Worm (Caenorhabditis elegans) whole organism, young adult: Measurements from ENCODE around the gene nhr-173.

Experiments used
- B0019.2 ChIP-seq: fragments of 200-800 bp; sonication (Bioruptor generic); conservative IDR thresholded peaks from 2 replicates; pipeline ENCODE4 v1.3.6; 2022; ENCODE audit warnings: missing genetic modification reagents, missing genetic modification characterization, missing compliant biosample characterization
- C06A6.2 ChIP-seq: fragments of 200-800 bp; sonication (Bioruptor generic); conservative IDR thresholded peaks from 2 replicates; pipeline ENCODE4 v1.3.6; 2022; ENCODE audit warnings: missing genetic modification characterization, missing compliant biosample characterization
- F22D6.2 ChIP-seq: sonication (generic microtip); optimal IDR thresholded peaks from 2 replicates; lab custom pipeline; 2016; ENCODE audit warnings: mild to moderate bottlenecking, missing genetic modification characterization, missing compliant biosample characterization
- F33H1.4 ChIP-seq: fragments of 200-800 bp; sonication (Bioruptor generic); IDR thresholded peaks from 2 replicates; pipeline ENCODE4 v1.3.6; 2022; ENCODE audit warnings: missing genetic modification reagents, missing genetic modification characterization, missing compliant biosample characterization
- F37B4.10 ChIP-seq: fragments of 200-800 bp; sonication (Bioruptor generic); IDR thresholded peaks from 2 replicates; pipeline ENCODE4 v1.3.6; 2022; ENCODE audit warnings: missing genetic modification characterization, missing compliant biosample characterization
- F49E8.2 ChIP-seq: sonication (generic microtip); optimal IDR thresholded peaks from 3 replicates; lab custom pipeline; 2017; ENCODE audit warnings: missing genetic modification characterization, mild to moderate bottlenecking, missing compliant biosample characterization, antibody characterized with exemption, moderate library complexity; ENCODE audit not compliant: insufficient read depth
- F57C9.4 ChIP-seq: sonication (generic microtip); optimal IDR thresholded peaks from 2 replicates; lab custom pipeline; 2017; ENCODE audit warnings: mild to moderate bottlenecking, missing genetic modification characterization, missing compliant biosample characterization
- K11D2.4 ChIP-seq: fragments of 200-800 bp; sonication (Bioruptor generic); IDR thresholded peaks from 2 replicates; pipeline ENCODE4 v1.3.6; 2022; ENCODE audit warnings: missing genetic modification reagents, missing genetic modification characterization, missing compliant biosample characterization
- T26A5.8 ChIP-seq: sonication (generic microtip); optimal IDR thresholded peaks from 2 replicates; lab custom pipeline; 2016; ENCODE audit warnings: missing genetic modification characterization, missing compliant biosample characterization
- Y56A3A.18 ChIP-seq: fragments of 200-800 bp; sonication (Bioruptor generic); IDR thresholded peaks from 2 replicates; pipeline ENCODE4 v1.3.6; 2022; ENCODE audit warnings: missing genetic modification reagents, missing genetic modification characterization, missing compliant biosample characterization
- ama-1 ChIP-seq, 3 experiments: fragments of 150-350 bp in 1 of 3; sonication (generic microtip) in 2 of 3; optimal IDR thresholded peaks; 2 replicates each; lab custom pipeline; 2014 to 2018; ENCODE audit warnings: missing biosample characterization in 2 of 3, missing genetic modification characterization in 2 of 3, missing genetic modification reagents in 2 of 3
- atf-7 ChIP-seq: sonication (generic microtip); optimal IDR thresholded peaks from 2 replicates; lab custom pipeline; 2017; ENCODE audit warnings: mild to moderate bottlenecking, missing genetic modification characterization, missing compliant biosample characterization
- athp-1 ChIP-seq: sonication (generic microtip); optimal IDR thresholded peaks from 2 replicates; lab custom pipeline; 2017; ENCODE audit warnings: mild to moderate bottlenecking, missing genetic modification characterization, missing compliant biosample characterization
- attf-5 ChIP-seq: fragments of 200-800 bp; sonication (Bioruptor generic); optimal IDR thresholded peaks from 2 replicates; lab custom pipeline; 2018; ENCODE audit warnings: mild to moderate bottlenecking, missing genetic modification characterization, missing compliant biosample characterization
- attf-6 ChIP-seq: fragments of 200-800 bp; sonication (Bioruptor generic); IDR thresholded peaks from 2 replicates; pipeline ENCODE4 v1.3.6; 2022; ENCODE audit warnings: missing genetic modification reagents, missing genetic modification characterization, missing compliant biosample characterization
- cebp-1 ChIP-seq, 2 experiments: fragments of 200-800 bp in 1 of 2; sonication (Bioruptor generic) in 1 of 2; sonication (generic microtip) in 1 of 2; IDR thresholded peaks in 1 of 2; optimal IDR thresholded peaks in 1 of 2; 2 replicates each; pipeline versions ENCODE4 v1.3.6 to Lab custom; 2017 to 2022; ENCODE audit warnings: missing compliant biosample characterization in 2 of 2, missing genetic modification characterization in 2 of 2, mild to moderate bottlenecking in 1 of 2, missing genetic modification reagents in 1 of 2, moderate library complexity in 1 of 2
- cebp-2 ChIP-seq: fragments of 200-800 bp; sonication (Bioruptor generic); IDR thresholded peaks from 2 replicates; pipeline ENCODE4 v1.3.6; 2022; ENCODE audit warnings: missing genetic modification characterization, missing compliant biosample characterization
- ceh-40 ChIP-seq: fragments of 200-800 bp; sonication (Bioruptor generic); IDR thresholded peaks from 2 replicates; pipeline ENCODE4 v1.3.6; 2022; ENCODE audit warnings: missing genetic modification characterization, missing compliant biosample characterization
- die-1 ChIP-seq: sonication (generic microtip); optimal IDR thresholded peaks from 2 replicates; lab custom pipeline; 2016; ENCODE audit warnings: missing genotype, mild to moderate bottlenecking, missing genetic modification characterization, missing compliant biosample characterization
- dpff-1 ChIP-seq: sonication (generic microtip); optimal IDR thresholded peaks from 2 replicates; lab custom pipeline; 2017; ENCODE audit warnings: mild to moderate bottlenecking, missing genetic modification characterization, missing compliant biosample characterization
- ekl-4 ChIP-seq: fragments of 200-800 bp; sonication (Bioruptor generic); IDR thresholded peaks from 2 replicates; pipeline ENCODE4 v1.3.6; 2022; ENCODE audit warnings: missing genetic modification reagents, missing genetic modification characterization, missing compliant biosample characterization
- gei-17 ChIP-seq: fragments of 200-800 bp; sonication (Bioruptor generic); optimal IDR thresholded peaks from 2 replicates; lab custom pipeline; 2018; ENCODE audit warnings: mild to moderate bottlenecking, missing genetic modification characterization, missing compliant biosample characterization
- hmg-20 ChIP-seq: fragments of 200-800 bp; sonication (Bioruptor generic); IDR thresholded peaks from 2 replicates; pipeline ENCODE4 v1.3.6; 2022; ENCODE audit warnings: missing genetic modification reagents, missing genetic modification characterization, missing compliant biosample characterization
- hsf-1 ChIP-seq: fragments of 200-800 bp; sonication (Bioruptor generic); IDR thresholded peaks from 2 replicates; pipeline ENCODE4 v1.3.6; 2022; ENCODE audit warnings: missing genetic modification reagents, missing genetic modification characterization, missing compliant biosample characterization
- let-607 ChIP-seq, 2 experiments: fragments of 200-800 bp in 1 of 2; sonication (Bioruptor generic) in 1 of 2; sonication (generic microtip) in 1 of 2; optimal IDR thresholded peaks; 2 replicates each; lab custom pipeline; 2016 to 2018; ENCODE audit warnings: mild to moderate bottlenecking in 2 of 2, missing compliant biosample characterization in 2 of 2, missing genetic modification characterization in 2 of 2, moderate library complexity in 2 of 2, missing genotype in 1 of 2
- lin-26 ChIP-seq: fragments of 200-800 bp; sonication (Bioruptor generic); IDR thresholded peaks from 2 replicates; pipeline ENCODE4 v1.3.6; 2022; ENCODE audit warnings: missing genetic modification reagents, missing genetic modification characterization, missing compliant biosample characterization
- lin-35 ChIP-seq, 3 experiments: fragments of 150-350 bp in 2 of 3; sonication (generic microtip) in 1 of 3; optimal IDR thresholded peaks; 2 replicates each; lab custom pipeline; 2014 to 2018; ENCODE audit warnings: missing biosample characterization in 3 of 3, missing genetic modification characterization in 3 of 3, missing genetic modification reagents in 3 of 3
- lin-40 ChIP-seq: sonication (generic microtip); optimal IDR thresholded peaks from 2 replicates; lab custom pipeline; 2016; ENCODE audit warnings: missing genetic modification characterization, mild to moderate bottlenecking, missing compliant biosample characterization, missing genotype, missing genetic modification reagents
- lin-54 ChIP-seq: fragments of 200-800 bp; sonication (Bioruptor generic); optimal IDR thresholded peaks from 2 replicates; lab custom pipeline; 2018; ENCODE audit warnings: mild to moderate bottlenecking, missing genetic modification characterization, missing compliant biosample characterization
- nfya-2 ChIP-seq: fragments of 200-800 bp; sonication (Bioruptor generic); IDR thresholded peaks from 2 replicates; pipeline ENCODE4 v1.3.6; 2022; ENCODE audit warnings: missing genetic modification reagents, missing genetic modification characterization, missing compliant biosample characterization
- nhr-80 ChIP-seq: sonication (generic microtip); optimal IDR thresholded peaks from 2 replicates; lab custom pipeline; 2016; ENCODE audit warnings: missing genetic modification characterization, missing compliant biosample characterization
- pha-4 ChIP-seq: fragments of 150-350 bp; sonication (generic microtip); optimal IDR thresholded peaks from 2 replicates; lab custom pipeline; 2014; ENCODE audit warnings: missing biosample characterization, missing genetic modification reagents, missing genetic modification characterization
- snpc-1.3 ChIP-seq: sonication (generic microtip); optimal IDR thresholded peaks from 2 replicates; lab custom pipeline; 2017; ENCODE audit warnings: missing genetic modification characterization, mild to moderate bottlenecking, missing compliant biosample characterization, antibody characterized with exemption, moderate library complexity, missing genotype, missing genetic modification reagents; ENCODE audit not compliant: insufficient read depth
- somi-1 ChIP-seq: fragments of 200-800 bp; sonication (Bioruptor generic); optimal IDR thresholded peaks from 2 replicates; lab custom pipeline; 2018; ENCODE audit warnings: mild to moderate bottlenecking, missing genetic modification characterization, missing compliant biosample characterization
- sptf-2 ChIP-seq: fragments of 200-800 bp; sonication (Bioruptor generic); optimal IDR thresholded peaks from 2 replicates; lab custom pipeline; 2018; ENCODE audit warnings: mild to moderate bottlenecking, missing genetic modification characterization, missing compliant biosample characterization
- ztf-26 ChIP-seq: sonication (generic microtip); optimal IDR thresholded peaks from 2 replicates; lab custom pipeline; 2017; ENCODE audit warnings: missing genetic modification characterization, missing compliant biosample characterization
- ztf-3 ChIP-seq: fragments of 200-800 bp; sonication (Bioruptor generic); optimal IDR thresholded peaks from 2 replicates; lab custom pipeline; 2018; ENCODE audit warnings: mild to moderate bottlenecking, missing genetic modification characterization, missing compliant biosample characterization

nhr-173 gene

ce11 chrX:6640570-6641199 lies 14.6 kb upstream of the nhr-173 start, which contains the start of gene nhr-120:
nhr-120 (minus strand) TSS chrX:6640620.
- TF ChIP-seq die-1 (tag; lab: Kevin White, UChicago) (no peak), snpc-1.3 (tag; lab: Kevin White, UChicago) (no peak), Y56A3A.18 (GFP tag; lab: Robert Waterston, UW) (no peak), T26A5.8 (tag; lab: Kevin White, UChicago) (no peak), lin-54 (GFP tag; lab: Kevin White, UChicago) (no peak), F49E8.2 (tag; lab: Kevin White, UChicago) (no peak), ceh-40 (no peak), C06A6.2 (GFP tag; lab: Robert Waterston, UW) (no peak), F33H1.4 (GFP tag; lab: Robert Waterston, UW) (no peak), F37B4.10 (GFP tag; lab: Robert Waterston, UW) (no peak)

- TF ChIP-seq nhr-80 (tag; lab: Kevin White, UChicago), result peak; percentile 33
- no peak for TF ChIP-seq ceh-40
- TF ChIP-seq gei-17 (GFP tag; lab: Kevin White, UChicago), result no peak
- TF ChIP-seq snpc-1.3 (tag; lab: Kevin White, UChicago), result no peak
- TF ChIP-seq hmg-20 (GFP tag; lab: Robert Waterston, UW), result no peak
These were observed 13.8 kb upstream of the nhr-173 start for ce11 chrX:6641509-6641908.

- TF ChIP-seq cebp-2 (GFP tag; lab: Robert Waterston, UW) (no peak), ztf-3 (GFP tag; lab: Kevin White, UChicago) (no peak), cebp-1 (GFP tag; IDR thresholded peaks at IDR 0.05; lab: Robert Waterston, UW) (0 out of 2 replicates have a peak, but pooled peaks have one; percentile 41), cebp-1 (tag; optimal IDR thresholded peaks at IDR 0.05; lab: Kevin White, UChicago) (peak; percentile 67), hsf-1 (GFP tag; lab: Robert Waterston, UW) (no peak), ztf-26 (tag; lab: Kevin White, UChicago) (peak; percentile 23), C06A6.2 (GFP tag; lab: Robert Waterston, UW) (no peak), lin-26 (0 out of 2 replicates have a peak, but pooled peaks have one; percentile 31), attf-5 (GFP tag; lab: Kevin White, UChicago) (peak; percentile 37), lin-35 (GFP tag; optimal IDR thresholded peaks at IDR 0.05; lab: Kevin White, UChicago) (no peak), K11D2.4 (GFP tag; lab: Robert Waterston, UW) (0 out of 2 replicates have a peak, but pooled peaks have one; percentile 34), somi-1 (peak; percentile 58), atf-7 (peak; percentile 28), let-607 (tag; optimal IDR thresholded peaks at IDR 0.05; lab: Kevin White, UChicago) (no peak), F57C9.4 (tag; lab: Kevin White, UChicago) (no peak), dpff-1 (tag; lab: Kevin White, UChicago) (no peak), athp-1 (tag; lab: Kevin White, UChicago) (no peak), nfya-2 (GFP tag; lab: Robert Waterston, UW) (0 out of 2 replicates have a peak, but pooled peaks have one; percentile 6), ekl-4 (GFP tag; lab: Robert Waterston, UW) (no peak), nhr-80 (tag; lab: Kevin White, UChicago) (peak; percentile 52)
- TF ChIP-seq, all 124 proteins: peak for 9
These were observed 12.5 kb upstream of the nhr-173 start for ce11 chrX:6642798-6643197.

ce11 chrX:6644971-6645704 lies 10.2 kb upstream of the nhr-173 start, which contains the start of gene C56E10.3:
C56E10.3 (plus strand) TSS chrX:6645654.
- peak; percentile 56 for TF ChIP-seq nhr-80 (tag; lab: Kevin White, UChicago)
- TF ChIP-seq die-1 (tag; lab: Kevin White, UChicago), result no peak
- TF ChIP-seq ama-1 (optimal IDR thresholded peaks at IDR 0.05; lab: Kevin White, UChicago), result no peak
- no peak for TF ChIP-seq ama-1 (GFP tag; optimal IDR thresholded peaks at IDR 0.05; lab: Kevin White, UChicago)
- TF ChIP-seq B0019.2 (GFP tag; lab: Robert Waterston, UW), result no peak
- peak; percentile 54; the same call in 1 of the 2 replicates for TF ChIP-seq cebp-1 (GFP tag; IDR thresholded peaks at IDR 0.05; lab: Robert Waterston, UW)
- peak; percentile 63 for TF ChIP-seq cebp-1 (tag; optimal IDR thresholded peaks at IDR 0.05; lab: Kevin White, UChicago)
- TF ChIP-seq sptf-2 (GFP tag; lab: Kevin White, UChicago), result no peak
- TF ChIP-seq F49E8.2 (tag; lab: Kevin White, UChicago), result no peak
- TF ChIP-seq attf-6, result no peak
- no peak for TF ChIP-seq lin-40
- TF ChIP-seq lin-35 (GFP tag; optimal IDR thresholded peaks at IDR 0.05; lab: Kevin White, UChicago), result no peak
- no peak for TF ChIP-seq F22D6.2 (tag; lab: Kevin White, UChicago)
- peak; percentile 77 for TF ChIP-seq pha-4 (tag; lab: Kevin White, UChicago)
